Worm (Caenorhabditis elegans) whole organism, L1 larva: Measurements from ENCODE around the gene F08C6.5.

ENCODE experiments used
- F16B12.6 ChIP-seq: fragments of 150-350 bp; optimal IDR thresholded peaks from 2 replicates; lab custom pipeline; 2014; ENCODE audit warnings: missing biosample characterization, missing genetic modification characterization
- aly-2 ChIP-seq: fragments of 150-350 bp; optimal IDR thresholded peaks from 2 replicates; lab custom pipeline; 2014; ENCODE audit warnings: missing biosample characterization, missing genetic modification characterization
- ama-1 ChIP-seq: fragments of 150-350 bp; optimal IDR thresholded peaks from 2 replicates; lab custom pipeline; 2014
- blmp-1 ChIP-seq: fragments of 150-350 bp; optimal IDR thresholded peaks from 2 replicates; lab custom pipeline; 2014; ENCODE audit warnings: missing biosample characterization, missing genetic modification characterization
- ceh-82 ChIP-seq, 3 experiments: fragments of 150-350 bp in 1 of 3; sonication (generic microtip) in 2 of 3; optimal IDR thresholded peaks; 2 replicates each; lab custom pipeline; 2014 to 2017; ENCODE audit warnings: missing biosample characterization in 3 of 3, missing genetic modification characterization in 3 of 3
- ces-1 ChIP-seq: fragments of 150-350 bp; optimal IDR thresholded peaks from 2 replicates; lab custom pipeline; 2014; ENCODE audit warnings: missing biosample characterization, missing genetic modification reagents, missing genetic modification characterization
- dsc-1 ChIP-seq: sonication (generic microtip); optimal IDR thresholded peaks from 2 replicates; lab custom pipeline; 2016; ENCODE audit warnings: mild to moderate bottlenecking, missing genetic modification characterization, missing compliant biosample characterization
- efl-1 ChIP-seq, 4 experiments: fragments of 150-350 bp; optimal IDR thresholded peaks in 3 of 4; peaks in 1 of 4; 1 replicate in 1 of 4; 2 replicates in 3 of 4; lab custom pipeline; 2014; ENCODE audit warnings: missing biosample characterization in 2 of 4, missing genetic modification characterization in 2 of 4, missing genetic modification reagents in 2 of 4
- egl-13 ChIP-seq: sonication (generic microtip); optimal IDR thresholded peaks from 2 replicates; lab custom pipeline; 2016; ENCODE audit warnings: missing genotype, missing genetic modification reagents, missing genetic modification characterization, missing compliant biosample characterization
- elt-3 ChIP-seq, 6 experiments: fragments of 150-350 bp in 1 of 6; sonication (generic microtip); optimal IDR thresholded peaks; 2 replicates each; lab custom pipeline; 2017 to 2018; ENCODE audit warnings: missing biosample characterization in 6 of 6, missing genetic modification characterization in 6 of 6, inconsistent platforms in 1 of 6
- grh-1 ChIP-seq: fragments of 200-800 bp; sonication (Bioruptor generic); IDR thresholded peaks from 2 replicates; pipeline ENCODE4 v1.3.6; 2022; ENCODE audit warnings: missing genetic modification reagents, missing genetic modification characterization, missing compliant biosample characterization
- hlh-17 ChIP-seq: fragments of 200-800 bp; sonication (Bioruptor generic); optimal IDR thresholded peaks from 2 replicates; lab custom pipeline; 2018; ENCODE audit warnings: missing genetic modification characterization, mild to moderate bottlenecking, missing compliant biosample characterization, moderate library complexity, borderline replicate concordance
- jun-1 ChIP-seq: fragments of 150-350 bp; optimal IDR thresholded peaks from 2 replicates; lab custom pipeline; 2014; ENCODE audit warnings: missing biosample characterization, missing genetic modification reagents, missing genetic modification characterization
- lin-13 ChIP-seq: fragments of 150-350 bp; optimal IDR thresholded peaks from 2 replicates; lab custom pipeline; 2014; ENCODE audit warnings: missing biosample characterization, missing genetic modification reagents, missing genetic modification characterization
- lin-14 ChIP-seq: fragments of 200-800 bp; sonication (Bioruptor generic); optimal IDR thresholded peaks from 2 replicates; lab custom pipeline; 2018; ENCODE audit warnings: mild to moderate bottlenecking, missing genetic modification characterization, moderate library complexity, missing compliant biosample characterization
- lin-15B ChIP-seq: fragments of 150-350 bp; sonication (generic microtip); optimal IDR thresholded peaks from 3 replicates; lab custom pipeline; 2014; ENCODE audit warnings: missing biosample characterization, missing genetic modification characterization
- lsy-2 ChIP-seq, 2 experiments: fragments of 150-350 bp; optimal IDR thresholded peaks; 2 replicates each; lab custom pipeline; 2014; ENCODE audit warnings: missing biosample characterization in 2 of 2, missing genetic modification characterization in 2 of 2
- mdl-1 ChIP-seq, 2 experiments: fragments of 150-350 bp; optimal IDR thresholded peaks; 2 replicates each; lab custom pipeline; 2014 to 2017; ENCODE audit warnings: missing biosample characterization in 2 of 2, missing genetic modification characterization in 2 of 2, inconsistent platforms in 1 of 2
- mep-1 ChIP-seq: fragments of 150-350 bp; optimal IDR thresholded peaks from 2 replicates; lab custom pipeline; 2014; ENCODE audit warnings: missing biosample characterization, missing genetic modification characterization
- nhr-11 ChIP-seq: fragments of 150-350 bp; optimal IDR thresholded peaks from 2 replicates; lab custom pipeline; 2014; ENCODE audit warnings: missing biosample characterization, missing genetic modification characterization
- nhr-12 ChIP-seq: sonication (generic microtip); optimal IDR thresholded peaks from 2 replicates; lab custom pipeline; 2017; ENCODE audit warnings: missing biosample characterization, missing genetic modification characterization
- nhr-19 ChIP-seq: fragments of 200-800 bp; sonication (Bioruptor generic); conservative IDR thresholded peaks from 2 replicates; pipeline ENCODE4 v1.3.6; 2022; ENCODE audit warnings: missing genetic modification characterization, missing compliant biosample characterization
- nhr-20 ChIP-seq: sonication (generic microtip); optimal IDR thresholded peaks from 2 replicates; lab custom pipeline; 2016; ENCODE audit warnings: mild to moderate bottlenecking, missing genetic modification characterization, missing compliant biosample characterization
- nhr-71 ChIP-seq: sonication (generic microtip); optimal IDR thresholded peaks from 2 replicates; lab custom pipeline; 2016; ENCODE audit warnings: mild to moderate bottlenecking, missing genetic modification characterization, moderate library complexity, missing compliant biosample characterization
- nhr-76 ChIP-seq: sonication (generic microtip); optimal IDR thresholded peaks from 2 replicates; lab custom pipeline; 2017; ENCODE audit warnings: missing biosample characterization, missing genetic modification characterization
- nhr-84 ChIP-seq: sonication (generic microtip); optimal IDR thresholded peaks from 2 replicates; lab custom pipeline; 2017; ENCODE audit warnings: missing biosample characterization, missing genetic modification characterization
- nhr-85 ChIP-seq: sonication (generic microtip); peaks from one replicate; lab custom pipeline; 2016; ENCODE audit warnings: missing genetic modification characterization, inconsistent platforms, missing compliant biosample characterization
- nhr-90 ChIP-seq: sonication (generic microtip); optimal IDR thresholded peaks from 2 replicates; lab custom pipeline; 2016; ENCODE audit warnings: mild to moderate bottlenecking, missing genetic modification characterization, missing compliant biosample characterization; ENCODE audit not compliant: poor library complexity
- pax-3 ChIP-seq: fragments of 200-800 bp; sonication (Bioruptor generic); optimal IDR thresholded peaks from 2 replicates; lab custom pipeline; 2018; ENCODE audit warnings: mild to moderate bottlenecking, missing genetic modification characterization, moderate library complexity, missing compliant biosample characterization
- pqm-1 ChIP-seq: sonication (generic microtip); optimal IDR thresholded peaks from 3 replicates; lab custom pipeline; 2017; ENCODE audit warnings: missing biosample characterization, missing genetic modification characterization
- rnt-1 ChIP-seq: sonication (generic microtip); optimal IDR thresholded peaks from 2 replicates; lab custom pipeline; 2016; ENCODE audit warnings: mild to moderate bottlenecking, missing genetic modification characterization, moderate library complexity, missing compliant biosample characterization
- skn-1 ChIP-seq: fragments of 150-350 bp; optimal IDR thresholded peaks from 2 replicates; lab custom pipeline; 2014; ENCODE audit warnings: missing biosample characterization, missing genetic modification characterization
- snu-23 ChIP-seq: sonication (generic microtip); optimal IDR thresholded peaks from 2 replicates; lab custom pipeline; 2016; ENCODE audit warnings: missing genetic modification characterization, missing compliant biosample characterization
- sup-37 ChIP-seq: fragments of 200-800 bp; sonication (Bioruptor generic); optimal IDR thresholded peaks from 2 replicates; lab custom pipeline; 2018; ENCODE audit warnings: mild to moderate bottlenecking, missing genetic modification characterization, missing compliant biosample characterization
- swsn-7 ChIP-seq: sonication (generic microtip); optimal IDR thresholded peaks from 2 replicates; lab custom pipeline; 2016; ENCODE audit warnings: missing genetic modification characterization, missing compliant biosample characterization
- tbx-2 ChIP-seq: sonication (generic microtip); optimal IDR thresholded peaks from 2 replicates; lab custom pipeline; 2016; ENCODE audit warnings: missing genetic modification characterization, missing compliant biosample characterization
- tlp-1 ChIP-seq: fragments of 150-350 bp; optimal IDR thresholded peaks from 2 replicates; lab custom pipeline; 2014; ENCODE audit warnings: missing biosample characterization, missing genetic modification characterization
- unc-130 ChIP-seq: fragments of 150-350 bp; optimal IDR thresholded peaks from 2 replicates; lab custom pipeline; 2017; ENCODE audit warnings: missing biosample characterization, missing genetic modification characterization, inconsistent platforms
- unc-86 ChIP-seq: sonication (generic microtip); optimal IDR thresholded peaks from 2 replicates; lab custom pipeline; 2016; ENCODE audit warnings: missing genetic modification characterization, missing compliant biosample characterization
- unc-98 ChIP-seq: fragments of 200-800 bp; sonication (Bioruptor generic); IDR thresholded peaks from 2 replicates; pipeline ENCODE4 v1.3.6; 2022; ENCODE audit warnings: missing genetic modification characterization, missing compliant biosample characterization
- xbp-1 ChIP-seq: sonication (generic microtip); optimal IDR thresholded peaks from 2 replicates; lab custom pipeline; 2016; ENCODE audit warnings: missing genetic modification characterization, missing compliant biosample characterization
- zag-1 ChIP-seq: fragments of 150-350 bp; optimal IDR thresholded peaks from 2 replicates; lab custom pipeline; 2014; ENCODE audit warnings: missing biosample characterization, missing genetic modification characterization
- zip-4 ChIP-seq: fragments of 200-800 bp; sonication (Bioruptor generic); optimal IDR thresholded peaks from 2 replicates; lab custom pipeline; 2018; ENCODE audit warnings: mild to moderate bottlenecking, missing genetic modification characterization, moderate library complexity, missing compliant biosample characterization

F08C6.5 gene

DNA sequence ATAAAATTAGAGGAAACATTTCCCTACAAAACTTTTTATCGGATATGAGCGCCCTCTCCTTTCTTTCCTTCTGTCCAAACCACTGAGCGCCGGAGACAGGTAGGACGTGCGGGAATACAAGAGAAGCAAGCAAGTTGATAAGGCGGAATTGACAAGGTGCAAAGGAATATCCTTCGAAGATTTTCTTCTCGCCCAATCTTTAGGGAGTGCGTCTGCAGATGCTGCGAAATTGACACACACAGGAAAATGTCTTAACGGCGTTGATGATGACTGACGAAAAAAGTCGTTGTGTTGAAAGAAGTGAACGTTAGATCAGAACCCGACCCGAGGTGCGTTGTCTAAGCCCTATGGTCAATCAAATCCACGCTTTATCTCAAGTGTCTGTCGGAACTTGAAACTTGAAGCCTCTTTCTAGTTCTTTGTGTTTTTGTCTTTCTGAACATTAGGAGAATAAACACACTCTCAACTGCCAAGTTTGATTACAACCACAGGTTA, 28.6 kb downstream of the F08C6.5 start:
- TF ChIP-seq nhr-11 (tag; lab: Kevin White, UChicago) (no peak), elt-3 (tag; optimal IDR thresholded peaks at IDR 0.05; lab: Kevin White, UChicago) (peak in 1 of 6 experiments; percentile 22), xbp-1 (tag; lab: Kevin White, UChicago) (no peak), jun-1 (no peak), unc-86 (tag; lab: Kevin White, UChicago) (no peak), blmp-1 (tag; lab: Kevin White, UChicago) (peak; percentile 69), lin-15B (tag; lab: Kevin White, UChicago) (no peak), rnt-1 (no peak), swsn-7 (tag; lab: Kevin White, UChicago) (no peak), nhr-76 (tag; lab: Kevin White, UChicago) (no peak)

ce11 chrX:7590756-7591155, 31.6 kb downstream of the F08C6.5 start:
- no peak for TF ChIP-seq hlh-17 (GFP tag; lab: Kevin White, UChicago)
- no peak for TF ChIP-seq pax-3 (tag; lab: Kevin White, UChicago)
- no peak for TF ChIP-seq lin-13 (GFP tag; lab: Kevin White, UChicago)
- TF ChIP-seq nhr-84 (tag; lab: Kevin White, UChicago), result no peak
- peak; percentile 49 for TF ChIP-seq snu-23 (GFP tag; lab: Kevin White, UChicago)
- no peak for TF ChIP-seq aly-2 (tag; lab: Kevin White, UChicago)
- TF ChIP-seq nhr-85 (tag; lab: Kevin White, UChicago), result peak; percentile 75
- TF ChIP-seq F16B12.6 (tag; lab: Kevin White, UChicago), result no peak
- TF ChIP-seq ama-1 (lab: Kevin White, UChicago), result no peak
- peak; percentile 4 for TF ChIP-seq mep-1
- TF ChIP-seq nhr-20 (tag; lab: Kevin White, UChicago), result peak; percentile 36
- no peak for TF ChIP-seq unc-98 (GFP tag; lab: Robert Waterston, UW)
- TF ChIP-seq elt-3 (tag; optimal IDR thresholded peaks at IDR 0.05; lab: Kevin White, UChicago), result peak in 5 of 6 experiments; percentile 13 to 57 (median 50)
- no peak for TF ChIP-seq nhr-12
- TF ChIP-seq nhr-71 (tag; lab: Kevin White, UChicago), result peak; percentile 55
- TF ChIP-seq nhr-19 (GFP tag; lab: Robert Waterston, UW), result 0 out of 2 replicates have a peak, but pooled peaks have one; percentile 4
- TF ChIP-seq nhr-90 (tag; lab: Kevin White, UChicago), result peak; percentile 27
- no peak for TF ChIP-seq zip-4 (GFP tag; lab: Kevin White, UChicago)
- TF ChIP-seq lin-14 (GFP tag; lab: Kevin White, UChicago), result peak; percentile 78
- no peak for TF ChIP-seq swsn-7 (tag; lab: Kevin White, UChicago)
- no peak for TF ChIP-seq egl-13 (tag; lab: Kevin White, UChicago)
- TF ChIP-seq lsy-2 (tag; optimal IDR thresholded peaks at IDR 0.05; lab: Kevin White, UChicago), result peak in 1 of 2 experiments; percentile 39
- TF ChIP-seq nhr-76 (tag; lab: Kevin White, UChicago), result no peak
- TF ChIP-seq grh-1 (GFP tag; lab: Robert Waterston, UW), result no peak
- TF ChIP-seq sup-37, result no peak
- no peak for TF ChIP-seq ceh-82 (tag; optimal IDR thresholded peaks at IDR 0.05; lab: Kevin White, UChicago)
- no peak for TF ChIP-seq efl-1 (optimal IDR thresholded peaks at IDR 0.05; lab: Kevin White, UChicago)
- no peak for TF ChIP-seq efl-1 (GFP tag; optimal IDR thresholded peaks at IDR 0.05 in 1 of 2; lab: Kevin White, UChicago)
- no peak for TF ChIP-seq tlp-1 (tag; lab: Kevin White, UChicago)
- TF ChIP-seq tbx-2 (tag; lab: Kevin White, UChicago), result peak; percentile 48
- no peak for TF ChIP-seq ces-1 (GFP tag; lab: Kevin White, UChicago)
- peak; percentile 87 for TF ChIP-seq blmp-1 (tag; lab: Kevin White, UChicago)

ce11 chrX:7593931-7594544, 34.8 kb downstream of the F08C6.5 start:
- TF ChIP-seq nhr-85 (tag; lab: Kevin White, UChicago), result peak; percentile 78
- no peak for TF ChIP-seq pqm-1 (tag; lab: Kevin White, UChicago)
- no peak for TF ChIP-seq efl-1 (optimal IDR thresholded peaks at IDR 0.05; lab: Kevin White, UChicago)
- no peak for TF ChIP-seq efl-1 (GFP tag; optimal IDR thresholded peaks at IDR 0.05 in 1 of 2; lab: Kevin White, UChicago)
- no peak for TF ChIP-seq skn-1
- TF ChIP-seq lsy-2 (tag; optimal IDR thresholded peaks at IDR 0.05; lab: Kevin White, UChicago), result peak in 1 of 2 experiments; percentile 3
- TF ChIP-seq aly-2 (tag; lab: Kevin White, UChicago), result no peak
- TF ChIP-seq mdl-1 (tag; optimal IDR thresholded peaks at IDR 0.05; lab: Kevin White, UChicago), result peak in 1 of 2 experiments; percentile 35
- peak; percentile 49 for TF ChIP-seq lin-14 (GFP tag; lab: Kevin White, UChicago)
- TF ChIP-seq nhr-71 (tag; lab: Kevin White, UChicago), result peak; percentile 5
- TF ChIP-seq nhr-20 (tag; lab: Kevin White, UChicago), result peak; percentile 28
- TF ChIP-seq blmp-1 (tag; lab: Kevin White, UChicago), result peak; percentile 68
- TF ChIP-seq ceh-82 (tag; optimal IDR thresholded peaks at IDR 0.05; lab: Kevin White, UChicago), result no peak
- no peak for TF ChIP-seq unc-130 (tag; lab: Kevin White, UChicago)
- TF ChIP-seq dsc-1, result no peak
- TF ChIP-seq zag-1 (tag; lab: Kevin White, UChicago), result no peak
